Worm (Caenorhabditis elegans) whole organism, young adult: ENCODE data around the gene dohh-1.

ENCODE experiments used
- B0019.2 ChIP-seq: fragments of 200-800 bp; sonication (Bioruptor generic); conservative IDR thresholded peaks from 2 replicates; pipeline ENCODE4 v1.3.6; 2022; ENCODE audit warnings: missing genetic modification reagents, missing genetic modification characterization, missing compliant biosample characterization
- B0336.3 ChIP-seq: fragments of 200-800 bp; sonication (Bioruptor generic); IDR thresholded peaks from 2 replicates; pipeline ENCODE4 v1.3.6; 2022; ENCODE audit warnings: missing genetic modification characterization, missing compliant biosample characterization
- F39B2.1 ChIP-seq: fragments of 200-800 bp; sonication (Bioruptor generic); IDR thresholded peaks from 2 replicates; pipeline ENCODE4 v1.3.6; 2022; ENCODE audit warnings: missing genetic modification reagents, missing genetic modification characterization, missing compliant biosample characterization
- F52B5.7 ChIP-seq: sonication (generic microtip); optimal IDR thresholded peaks from 2 replicates; lab custom pipeline; 2016; ENCODE audit warnings: mild to moderate bottlenecking, missing genetic modification characterization, missing compliant biosample characterization
- F55B11.4 ChIP-seq: sonication (generic microtip); optimal IDR thresholded peaks from 2 replicates; lab custom pipeline; 2016; ENCODE audit warnings: missing compliant biosample characterization, missing genetic modification characterization, borderline replicate concordance; ENCODE audit not compliant: insufficient read depth
- K11D2.4 ChIP-seq: fragments of 200-800 bp; sonication (Bioruptor generic); IDR thresholded peaks from 2 replicates; pipeline ENCODE4 v1.3.6; 2022; ENCODE audit warnings: missing genetic modification reagents, missing genetic modification characterization, missing compliant biosample characterization
- T26A5.8 ChIP-seq: sonication (generic microtip); optimal IDR thresholded peaks from 2 replicates; lab custom pipeline; 2016; ENCODE audit warnings: missing genetic modification characterization, missing compliant biosample characterization
- Y67H2A.10 ChIP-seq: fragments of 200-800 bp; sonication (Bioruptor generic); conservative IDR thresholded peaks from 2 replicates; pipeline ENCODE4 v1.3.6; 2022; ENCODE audit warnings: missing genetic modification reagents, missing genetic modification characterization, missing compliant biosample characterization
- aptf-3 ChIP-seq: fragments of 200-800 bp; sonication (Bioruptor generic); IDR thresholded peaks from 2 replicates; pipeline ENCODE4 v1.3.6; 2022; ENCODE audit warnings: missing genetic modification characterization, missing compliant biosample characterization
- attf-5 ChIP-seq: fragments of 200-800 bp; sonication (Bioruptor generic); optimal IDR thresholded peaks from 2 replicates; lab custom pipeline; 2018; ENCODE audit warnings: mild to moderate bottlenecking, missing genetic modification characterization, missing compliant biosample characterization
- attf-6 ChIP-seq: fragments of 200-800 bp; sonication (Bioruptor generic); IDR thresholded peaks from 2 replicates; pipeline ENCODE4 v1.3.6; 2022; ENCODE audit warnings: missing genetic modification reagents, missing genetic modification characterization, missing compliant biosample characterization
- ccch-3 ChIP-seq: fragments of 200-800 bp; sonication (Bioruptor generic); optimal IDR thresholded peaks from 2 replicates; lab custom pipeline; 2018; ENCODE audit warnings: mild to moderate bottlenecking, missing genetic modification characterization, missing compliant biosample characterization
- cebp-1 ChIP-seq, 2 experiments: fragments of 200-800 bp in 1 of 2; sonication (Bioruptor generic) in 1 of 2; sonication (generic microtip) in 1 of 2; IDR thresholded peaks in 1 of 2; optimal IDR thresholded peaks in 1 of 2; 2 replicates each; pipeline versions ENCODE4 v1.3.6 to Lab custom; 2017 to 2022; ENCODE audit warnings: missing compliant biosample characterization in 2 of 2, missing genetic modification characterization in 2 of 2, mild to moderate bottlenecking in 1 of 2, missing genetic modification reagents in 1 of 2, moderate library complexity in 1 of 2
- ceh-100 ChIP-seq: fragments of 200-800 bp; sonication (Bioruptor generic); IDR thresholded peaks from 2 replicates; pipeline ENCODE4 v1.3.6; 2022; ENCODE audit warnings: missing genetic modification reagents, missing genetic modification characterization, missing compliant biosample characterization
- ceh-58 ChIP-seq: fragments of 200-800 bp; sonication (Bioruptor generic); IDR thresholded peaks from 2 replicates; pipeline ENCODE4 v1.3.6; 2022; ENCODE audit warnings: missing genetic modification characterization, missing compliant biosample characterization
- chd-7 ChIP-seq: sonication (generic microtip); optimal IDR thresholded peaks from 2 replicates; lab custom pipeline; 2016; ENCODE audit warnings: mild to moderate bottlenecking, missing genetic modification characterization, moderate library complexity, missing compliant biosample characterization
- die-1 ChIP-seq: sonication (generic microtip); optimal IDR thresholded peaks from 2 replicates; lab custom pipeline; 2016; ENCODE audit warnings: missing genotype, mild to moderate bottlenecking, missing genetic modification characterization, missing compliant biosample characterization
- efl-1 ChIP-seq: fragments of 150-350 bp; optimal IDR thresholded peaks from 2 replicates; lab custom pipeline; 2014; ENCODE audit warnings: missing biosample characterization, missing genetic modification reagents, missing genetic modification characterization
- egrh-3 ChIP-seq: fragments of 200-800 bp; sonication (Bioruptor generic); IDR thresholded peaks from 2 replicates; pipeline ENCODE4 v1.3.6; 2022; ENCODE audit warnings: missing genetic modification reagents, missing genetic modification characterization, missing compliant biosample characterization
- hlh-26 ChIP-seq: fragments of 200-800 bp; sonication (Bioruptor generic); conservative IDR thresholded peaks from 2 replicates; pipeline ENCODE4 v1.3.6; 2022; ENCODE audit warnings: missing genetic modification reagents, missing genetic modification characterization, missing compliant biosample characterization
- hrde-1 ChIP-seq: sonication (generic microtip); optimal IDR thresholded peaks from 2 replicates; lab custom pipeline; 2016; ENCODE audit warnings: missing genetic modification characterization, mild to moderate bottlenecking, missing compliant biosample characterization, moderate library complexity, missing genotype, missing genetic modification reagents, borderline replicate concordance
- hsf-1 ChIP-seq: fragments of 200-800 bp; sonication (Bioruptor generic); IDR thresholded peaks from 2 replicates; pipeline ENCODE4 v1.3.6; 2022; ENCODE audit warnings: missing genetic modification reagents, missing genetic modification characterization, missing compliant biosample characterization
- lag-1 ChIP-seq: fragments of 200-800 bp; sonication (Bioruptor generic); IDR thresholded peaks from 2 replicates; pipeline ENCODE4 v1.3.6; 2022; ENCODE audit warnings: missing genetic modification reagents, missing genetic modification characterization, missing compliant biosample characterization
- let-607 ChIP-seq, 2 experiments: fragments of 200-800 bp in 1 of 2; sonication (Bioruptor generic) in 1 of 2; sonication (generic microtip) in 1 of 2; optimal IDR thresholded peaks; 2 replicates each; lab custom pipeline; 2016 to 2018; ENCODE audit warnings: mild to moderate bottlenecking in 2 of 2, missing compliant biosample characterization in 2 of 2, missing genetic modification characterization in 2 of 2, moderate library complexity in 2 of 2, missing genotype in 1 of 2
- lin-26 ChIP-seq: fragments of 200-800 bp; sonication (Bioruptor generic); IDR thresholded peaks from 2 replicates; pipeline ENCODE4 v1.3.6; 2022; ENCODE audit warnings: missing genetic modification reagents, missing genetic modification characterization, missing compliant biosample characterization
- lin-35 ChIP-seq, 3 experiments: fragments of 150-350 bp in 2 of 3; sonication (generic microtip) in 1 of 3; optimal IDR thresholded peaks; 2 replicates each; lab custom pipeline; 2014 to 2018; ENCODE audit warnings: missing biosample characterization in 3 of 3, missing genetic modification characterization in 3 of 3, missing genetic modification reagents in 3 of 3
- lir-1 ChIP-seq: fragments of 200-800 bp; sonication (Bioruptor generic); conservative IDR thresholded peaks from 2 replicates; pipeline ENCODE4 v1.3.6; 2022; ENCODE audit warnings: missing genetic modification reagents, missing genetic modification characterization, missing compliant biosample characterization
- lsl-1 ChIP-seq: fragments of 200-800 bp; sonication (Bioruptor generic); optimal IDR thresholded peaks from 2 replicates; lab custom pipeline; 2018; ENCODE audit warnings: mild to moderate bottlenecking, missing genetic modification characterization, moderate library complexity, missing compliant biosample characterization
- lsy-27 ChIP-seq: sonication (generic microtip); optimal IDR thresholded peaks from 2 replicates; lab custom pipeline; 2017; ENCODE audit warnings: missing genetic modification characterization, mild to moderate bottlenecking, missing compliant biosample characterization, antibody characterized with exemption, missing genotype, borderline replicate concordance; ENCODE audit not compliant: insufficient read depth
- madf-8 ChIP-seq: fragments of 200-800 bp; sonication (Bioruptor generic); conservative IDR thresholded peaks from 2 replicates; pipeline ENCODE4 v1.3.6; 2022; ENCODE audit warnings: missing genetic modification reagents, missing genetic modification characterization, missing compliant biosample characterization
- mcd-1 ChIP-seq: fragments of 200-800 bp; sonication (Bioruptor generic); IDR thresholded peaks from 2 replicates; pipeline ENCODE4 v1.3.6; 2022; ENCODE audit warnings: missing genetic modification reagents, missing genetic modification characterization, missing compliant biosample characterization
- mes-4 ChIP-seq: sonication (generic microtip); optimal IDR thresholded peaks from 2 replicates; lab custom pipeline; 2016; ENCODE audit warnings: missing genotype, missing genetic modification characterization, missing compliant biosample characterization
- mxl-1 ChIP-seq: sonication (generic microtip); optimal IDR thresholded peaks from 2 replicates; lab custom pipeline; 2016; ENCODE audit warnings: missing genetic modification characterization, missing compliant biosample characterization
- pha-4 ChIP-seq: fragments of 150-350 bp; sonication (generic microtip); optimal IDR thresholded peaks from 2 replicates; lab custom pipeline; 2014; ENCODE audit warnings: missing biosample characterization, missing genetic modification reagents, missing genetic modification characterization
- rcor-1 ChIP-seq: fragments of 200-800 bp; sonication (Bioruptor generic); IDR thresholded peaks from 2 replicates; pipeline ENCODE4 v1.3.6; 2022; ENCODE audit warnings: missing genetic modification reagents, missing genetic modification characterization, missing compliant biosample characterization
- rec-8 ChIP-seq, 2 experiments: sonication (generic microtip); optimal IDR thresholded peaks; 2 replicates each; lab custom pipeline; 2016; ENCODE audit warnings: mild to moderate bottlenecking in 2 of 2, missing genetic modification characterization in 2 of 2, missing genetic modification reagents in 2 of 2, missing genotype in 2 of 2, missing biosample characterization in 1 of 2, missing compliant biosample characterization in 1 of 2, moderate library complexity in 1 of 2
- rpc-1 ChIP-seq, 2 experiments: fragments of 150-350 bp in 1 of 2; sonication (generic microtip) in 1 of 2; optimal IDR thresholded peaks; 2 replicates each; lab custom pipeline; 2014 to 2018; ENCODE audit warnings: missing biosample characterization in 1 of 2, missing genetic modification characterization in 1 of 2, missing genetic modification reagents in 1 of 2, missing genotype in 1 of 2
- sea-2 ChIP-seq: fragments of 200-800 bp; sonication (Bioruptor generic); IDR thresholded peaks from 2 replicates; pipeline ENCODE4 v1.3.6; 2022; ENCODE audit warnings: missing genetic modification characterization, missing compliant biosample characterization
- snpc-3.4 ChIP-seq: sonication (generic microtip); optimal IDR thresholded peaks from 2 replicates; lab custom pipeline; 2017; ENCODE audit warnings: missing genetic modification characterization, mild to moderate bottlenecking, missing compliant biosample characterization, antibody characterized with exemption, moderate library complexity, missing genotype, missing genetic modification reagents
- sptf-2 ChIP-seq: fragments of 200-800 bp; sonication (Bioruptor generic); optimal IDR thresholded peaks from 2 replicates; lab custom pipeline; 2018; ENCODE audit warnings: mild to moderate bottlenecking, missing genetic modification characterization, missing compliant biosample characterization
- tbp1 ChIP-seq: fragments of 200-800 bp; sonication (Bioruptor generic); optimal IDR thresholded peaks from 2 replicates; lab custom pipeline; 2018; ENCODE audit warnings: mild to moderate bottlenecking, missing genetic modification characterization, missing compliant biosample characterization
- unc-62 ChIP-seq: fragments of 150-350 bp; optimal IDR thresholded peaks from 2 replicates; lab custom pipeline; 2014; ENCODE audit warnings: missing biosample characterization, missing genetic modification reagents, missing genetic modification characterization
- zfh-2 ChIP-seq: fragments of 200-800 bp; sonication (Bioruptor generic); conservative IDR thresholded peaks from 2 replicates; pipeline ENCODE4 v1.3.6; 2022; ENCODE audit warnings: missing genetic modification reagents, missing genetic modification characterization, missing compliant biosample characterization
- ztf-28 ChIP-seq: fragments of 200-800 bp; sonication (Bioruptor generic); IDR thresholded peaks from 2 replicates; pipeline ENCODE4 v1.3.6; 2022; ENCODE audit warnings: missing genetic modification reagents, missing genetic modification characterization, missing compliant biosample characterization
- ztf-3 ChIP-seq: fragments of 200-800 bp; sonication (Bioruptor generic); optimal IDR thresholded peaks from 2 replicates; lab custom pipeline; 2018; ENCODE audit warnings: mild to moderate bottlenecking, missing genetic modification characterization, missing compliant biosample characterization
- ztf-6 ChIP-seq: fragments of 200-800 bp; sonication (Bioruptor generic); IDR thresholded peaks from 2 replicates; pipeline ENCODE4 v1.3.6; 2022; ENCODE audit warnings: missing genetic modification reagents, missing genetic modification characterization, missing compliant biosample characterization

Gene dohh-1

ce11 chrII:10555484-10556075 lies 24.2 kb upstream of the dohh-1 start:
- TF ChIP-seq attf-6 (GFP tag; lab: Robert Waterston, UW) (no peak), rcor-1 (GFP tag; lab: Robert Waterston, UW) (no peak), ztf-28 (no peak), aptf-3 (GFP tag; lab: Robert Waterston, UW) (no peak), lsy-27 (no peak), hlh-26 (GFP tag; lab: Robert Waterston, UW) (no peak), cebp-1 (GFP tag; IDR thresholded peaks at IDR 0.05; lab: Robert Waterston, UW) (no peak), cebp-1 (tag; optimal IDR thresholded peaks at IDR 0.05; lab: Kevin White, UChicago) (no peak), F39B2.1 (GFP tag; lab: Robert Waterston, UW) (no peak), zfh-2 (GFP tag; lab: Robert Waterston, UW) (peak; percentile 66), rpc-1 (optimal IDR thresholded peaks at IDR 0.05; lab: Kevin White, UChicago) (no peak), rpc-1 (tag; optimal IDR thresholded peaks at IDR 0.05; lab: Kevin White, UChicago) (no peak), mcd-1 (peak; percentile 53), ceh-58 (no peak), B0019.2 (GFP tag; lab: Robert Waterston, UW) (no peak), hrde-1 (tag; lab: Kevin White, UChicago) (no peak), ccch-3 (GFP tag; lab: Kevin White, UChicago) (no peak), rec-8 (tag; optimal IDR thresholded peaks at IDR 0.05; lab: Kevin White, UChicago) (no peak), let-607 (tag; optimal IDR thresholded peaks at IDR 0.05; lab: Kevin White, UChicago) (peak in 1 of 2 experiments; percentile 19), sea-2 (GFP tag; lab: Robert Waterston, UW) (no peak), lag-1 (GFP tag; lab: Robert Waterston, UW) (no peak), Y67H2A.10 (GFP tag; lab: Robert Waterston, UW) (no peak), egrh-3 (GFP tag; lab: Robert Waterston, UW) (no peak), mes-4 (no peak), attf-5 (GFP tag; lab: Kevin White, UChicago) (peak; percentile 36), pha-4 (tag; lab: Kevin White, UChicago) (peak; percentile 51), snpc-3.4 (no peak), lin-35 (GFP tag; optimal IDR thresholded peaks at IDR 0.05; lab: Kevin White, UChicago) (no peak), ceh-100 (GFP tag; lab: Robert Waterston, UW) (no peak), unc-62 (peak; percentile 16), chd-7 (tag; lab: Kevin White, UChicago) (peak; percentile 80), K11D2.4 (GFP tag; lab: Robert Waterston, UW) (peak; percentile 17; the same call in 1 of the 2 replicates), ztf-3 (peak; percentile 65), T26A5.8 (tag; lab: Kevin White, UChicago) (no peak), lsl-1 (GFP tag; lab: Kevin White, UChicago) (no peak), lin-26 (GFP tag; lab: Robert Waterston, UW) (0 out of 2 replicates have a peak, but pooled peaks have one; percentile 37), efl-1 (no peak), ztf-6 (GFP tag; lab: Robert Waterston, UW) (no peak), mxl-1 (tag; lab: Kevin White, UChicago) (no peak), F55B11.4 (tag; lab: Kevin White, UChicago) (no peak), tbp1 (GFP tag; lab: Kevin White, UChicago) (peak; percentile 55), F52B5.7 (tag; lab: Kevin White, UChicago) (no peak), lir-1 (GFP tag; lab: Robert Waterston, UW) (peak; percentile 15; the same call in 1 of the 2 replicates), die-1 (tag; lab: Kevin White, UChicago) (no peak), madf-8 (GFP tag; lab: Robert Waterston, UW) (no peak), sptf-2 (GFP tag; lab: Kevin White, UChicago) (no peak), hsf-1 (peak; percentile 64), B0336.3 (GFP tag; lab: Robert Waterston, UW) (peak; percentile 73)
